Worm (Caenorhabditis elegans): ENCODE measurements around the gene tbx-40.

DNA sequence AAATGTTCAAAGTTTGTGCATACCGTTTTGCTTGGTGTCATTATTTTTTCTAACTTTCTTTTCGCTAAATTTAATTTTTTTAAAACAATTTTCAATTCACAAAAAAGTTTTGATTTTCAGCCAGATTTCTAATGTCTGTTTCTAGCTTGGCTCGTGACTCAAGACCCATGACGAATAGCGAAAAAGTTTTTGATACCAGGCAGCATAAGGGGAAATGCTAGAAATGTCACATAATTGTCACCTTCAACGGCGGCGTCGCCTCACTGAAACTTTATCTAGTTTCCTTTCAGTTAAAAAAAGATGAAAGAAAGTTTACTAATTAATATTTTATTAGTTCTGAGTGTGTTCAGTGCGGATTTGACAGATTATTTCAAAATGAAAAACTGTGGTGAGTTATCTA lies 8.8 kb upstream of the tbx-40 start, which contains the start of gene irld-59:
- no peak for TF ChIP-seq ztf-6 (GFP tag; IDR thresholded peaks at IDR 0.05)
- TF ChIP-seq Y56A3A.18 (GFP tag; IDR thresholded peaks at IDR 0.05) = no peak
- no peak for TF ChIP-seq snpc-4 (GFP tag; optimal IDR thresholded peaks at IDR 0.05)
- no peak for TF ChIP-seq snpc-4 (tag; optimal IDR thresholded peaks at IDR 0.05)
- TF ChIP-seq nhr-80 (tag; optimal IDR thresholded peaks at IDR 0.05) = no peak
- no peak for TF ChIP-seq ama-1 (optimal IDR thresholded peaks at IDR 0.05)
- no peak for TF ChIP-seq ama-1 (GFP tag; optimal IDR thresholded peaks at IDR 0.05)
- TF ChIP-seq snpc-3.4 (tag; optimal IDR thresholded peaks at IDR 0.05) = no peak
